Fruit fly (Drosophila melanogaster): ENCODE data around the gene CG8565.

The CG8565 gene

DNA sequence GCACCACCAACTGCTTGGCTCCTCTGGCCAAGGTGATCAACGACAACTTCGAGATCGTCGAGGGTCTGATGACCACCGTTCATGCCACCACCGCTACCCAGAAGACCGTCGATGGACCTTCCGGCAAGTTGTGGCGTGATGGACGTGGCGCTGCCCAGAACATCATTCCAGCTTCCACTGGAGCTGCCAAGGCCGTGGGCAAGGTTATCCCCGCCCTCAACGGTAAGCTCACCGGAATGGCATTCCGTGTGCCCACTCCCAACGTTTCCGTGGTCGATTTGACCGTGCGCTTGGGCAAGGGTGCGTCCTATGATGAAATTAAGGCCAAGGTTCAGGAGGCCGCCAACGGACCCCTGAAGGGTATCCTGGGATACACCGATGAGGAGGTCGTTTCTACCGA is 31.2 kb downstream of the CG8565 start:
- TF ChIP-seq CG34367 (tag; optimal IDR thresholded peaks at IDR 0.05), result no peak
- no peak for TF ChIP-seq Pif1A (GFP tag; optimal IDR thresholded peaks at IDR 0.05)
- no peak for TF ChIP-seq CG10348 (GFP tag; IDR thresholded peaks at IDR 0.05)
- TF ChIP-seq D1 (tag; optimal IDR thresholded peaks at IDR 0.05), result no peak
- TF ChIP-seq rn (GFP tag; IDR thresholded peaks at IDR 0.05), result no peak
- no peak for TF ChIP-seq fd96Ca (GFP tag; IDR thresholded peaks at IDR 0.05)
- no peak for TF ChIP-seq CG15710 (tag; optimal IDR thresholded peaks at IDR 0.05)
- TF ChIP-seq CG8301 (tag; optimal IDR thresholded peaks at IDR 0.05), result no peak
- no peak for TF ChIP-seq CG13204 (GFP tag; optimal IDR thresholded peaks at IDR 0.05)
- no peak for TF ChIP-seq Ets98B (GFP tag; IDR thresholded peaks at IDR 0.05)
- TF ChIP-seq CG8159 (tag; optimal IDR thresholded peaks at IDR 0.05), result no peak
- no peak for TF ChIP-seq CG17806 (tag; optimal IDR thresholded peaks at IDR 0.05)
- TF ChIP-seq gl (tag; optimal IDR thresholded peaks at IDR 0.05), result no peak
- no peak for TF ChIP-seq Pif1B (GFP tag; optimal IDR thresholded peaks at IDR 0.05)
- no peak for TF ChIP-seq Snoo (tag; optimal IDR thresholded peaks at IDR 0.05)
- no peak for TF ChIP-seq CG12605 (GFP tag; IDR thresholded peaks at IDR 0.05)

dm6 chrX:15869843-15870242 is 32.2 kb downstream of the CG8565 start, which contains the start of gene CG16952:
Gene CG16952 (plus strand): TSS chrX:15870183.
- TF ChIP-seq CG10348 (GFP tag; IDR thresholded peaks at IDR 0.05) (no peak), CG13204 (GFP tag; optimal IDR thresholded peaks at IDR 0.05) (no peak), D1 (tag; optimal IDR thresholded peaks at IDR 0.05) (no peak), CG8159 (tag; optimal IDR thresholded peaks at IDR 0.05) (no peak), Pif1B (GFP tag; optimal IDR thresholded peaks at IDR 0.05) (no peak), rn (GFP tag; IDR thresholded peaks at IDR 0.05) (no peak), EcR (GFP tag; optimal IDR thresholded peaks at IDR 0.05) (no peak), CG8301 (tag; optimal IDR thresholded peaks at IDR 0.05) (no peak), CG17806 (tag; optimal IDR thresholded peaks at IDR 0.05) (no peak), CG9948 (tag; optimal IDR thresholded peaks at IDR 0.05) (no peak)

DNA sequence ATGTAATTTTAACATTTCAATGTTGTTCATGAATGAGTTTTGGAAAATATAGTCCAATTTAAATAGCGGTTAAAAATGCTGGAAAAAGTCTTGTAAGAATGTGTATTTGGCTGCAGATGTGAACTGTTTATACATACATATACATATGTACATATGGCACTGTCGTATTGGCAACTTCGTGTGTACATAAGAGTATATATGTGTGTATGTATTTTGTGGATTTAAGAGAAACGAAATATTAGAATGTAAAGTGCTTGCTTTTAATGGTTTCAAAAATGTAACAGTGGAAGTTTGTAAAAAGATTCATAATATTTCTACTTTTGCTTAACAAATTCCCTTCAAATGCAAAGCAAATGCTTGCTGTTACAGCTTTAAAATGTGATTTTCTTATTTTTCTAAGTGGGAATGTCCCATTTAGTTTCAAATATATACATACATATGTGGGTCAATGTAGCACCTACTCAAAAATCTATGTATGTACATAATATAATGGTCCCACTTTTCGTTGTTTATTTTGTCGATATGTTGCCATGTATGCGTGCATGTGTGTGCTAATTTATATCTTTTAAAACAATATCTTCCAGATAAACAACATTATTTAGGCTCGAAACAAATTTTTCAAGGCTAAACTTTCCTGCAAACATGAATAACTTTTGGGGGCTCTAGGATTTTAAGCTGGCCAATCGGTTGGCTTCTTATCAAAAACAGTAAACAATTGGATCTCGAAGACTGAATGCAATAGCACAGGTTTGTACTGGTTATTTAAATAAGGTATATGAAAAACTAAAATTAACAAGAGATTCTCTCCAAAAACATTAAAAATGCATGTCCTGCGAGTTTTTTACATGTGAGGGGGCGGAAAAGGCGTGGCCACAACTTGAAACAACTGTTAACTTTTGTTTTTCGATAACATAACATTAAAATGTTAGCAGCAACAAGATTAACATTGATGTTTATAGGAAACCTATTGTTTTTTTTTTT is 33.4 kb downstream of the CG8565 start:
- no peak for TF ChIP-seq rn (GFP tag; IDR thresholded peaks at IDR 0.05)
- no peak for TF ChIP-seq CG4496 (GFP tag; IDR thresholded peaks at IDR 0.05)
- TF ChIP-seq CG17806 (tag; optimal IDR thresholded peaks at IDR 0.05), result no peak
- no peak for TF ChIP-seq Pif1B (GFP tag; optimal IDR thresholded peaks at IDR 0.05)
- TF ChIP-seq fd96Ca (GFP tag; IDR thresholded peaks at IDR 0.05), result no peak
- no peak for TF ChIP-seq CG12605 (GFP tag; IDR thresholded peaks at IDR 0.05)
- no peak for TF ChIP-seq Pif1A (GFP tag; optimal IDR thresholded peaks at IDR 0.05)
- TF ChIP-seq CG10348 (GFP tag; IDR thresholded peaks at IDR 0.05), result no peak
- TF ChIP-seq CG34367 (tag; optimal IDR thresholded peaks at IDR 0.05), result no peak
- TF ChIP-seq CG8159 (tag; optimal IDR thresholded peaks at IDR 0.05), result no peak
- TF ChIP-seq CG13204 (GFP tag; optimal IDR thresholded peaks at IDR 0.05), result no peak
- no peak for TF ChIP-seq CG15710 (tag; optimal IDR thresholded peaks at IDR 0.05)
- no peak for TF ChIP-seq CG8301 (tag; optimal IDR thresholded peaks at IDR 0.05)
- TF ChIP-seq D1 (tag; optimal IDR thresholded peaks at IDR 0.05), result no peak
- TF ChIP-seq CG32121 (GFP tag; IDR thresholded peaks at IDR 0.05), result no peak
- TF ChIP-seq CG9948 (tag; optimal IDR thresholded peaks at IDR 0.05), result no peak
- no peak for TF ChIP-seq gl (tag; optimal IDR thresholded peaks at IDR 0.05)
- no peak; the same call in 1 of the 2 replicates for TF ChIP-seq Ets98B (GFP tag; IDR thresholded peaks at IDR 0.05)
- TF ChIP-seq EcR (GFP tag; optimal IDR thresholded peaks at IDR 0.05), result no peak

DNA sequence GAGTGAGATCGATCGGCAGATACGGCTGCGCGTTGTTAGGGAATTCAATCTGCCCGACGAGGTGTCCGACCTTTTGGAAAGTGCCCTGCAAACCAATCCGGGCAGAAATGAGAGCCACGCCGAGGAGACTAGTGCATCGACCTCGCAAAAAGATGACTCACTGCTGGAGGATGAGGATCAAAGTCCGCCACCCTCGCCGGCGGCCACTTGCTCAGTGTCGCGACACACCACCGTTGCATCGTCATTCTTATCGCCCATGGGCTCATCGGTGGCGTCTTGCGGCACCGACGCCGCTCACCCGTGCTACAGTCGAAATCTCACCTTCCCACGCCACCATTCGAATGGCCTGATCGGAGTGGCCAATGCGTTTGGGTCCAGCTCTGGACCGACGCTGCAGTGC is 36.8 kb downstream of the CG8565 start:
- TF ChIP-seq EcR (GFP tag; optimal IDR thresholded peaks at IDR 0.05) (peak; percentile 50), fd96Ca (GFP tag; IDR thresholded peaks at IDR 0.05) (no peak)

DNA sequence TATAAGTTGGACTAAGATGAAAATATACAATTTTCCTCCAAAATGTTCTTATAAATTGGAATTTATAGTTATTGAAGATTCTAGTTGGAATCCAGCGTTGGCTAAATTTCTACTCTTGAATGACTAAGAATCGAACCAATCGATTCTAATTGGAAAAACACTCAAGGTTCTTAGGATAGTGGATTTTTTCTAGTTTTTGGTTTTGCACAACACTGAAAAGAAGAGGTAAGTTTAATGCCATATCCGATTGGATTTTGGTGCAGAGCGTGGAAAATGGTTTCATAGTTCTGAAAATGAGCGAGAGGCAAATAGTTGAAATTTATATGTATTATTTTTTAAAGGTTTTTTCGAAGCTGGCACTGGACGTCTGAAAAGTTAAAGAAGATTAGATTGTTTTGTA is 37.9 kb downstream of the CG8565 start:
- TF ChIP-seq Snoo (tag; optimal IDR thresholded peaks at IDR 0.05) (no peak), rn (GFP tag; IDR thresholded peaks at IDR 0.05) (no peak), CG13204 (GFP tag; optimal IDR thresholded peaks at IDR 0.05) (no peak), Pif1A (GFP tag; optimal IDR thresholded peaks at IDR 0.05) (no peak), CG12605 (GFP tag; IDR thresholded peaks at IDR 0.05) (no peak), CG14655 (GFP tag; optimal IDR thresholded peaks at IDR 0.05) (no peak), Pif1B (GFP tag; optimal IDR thresholded peaks at IDR 0.05) (no peak), EcR (GFP tag; optimal IDR thresholded peaks at IDR 0.05) (no peak), CG4496 (GFP tag; IDR thresholded peaks at IDR 0.05) (no peak), CG15710 (tag; optimal IDR thresholded peaks at IDR 0.05) (no peak), gl (tag; optimal IDR thresholded peaks at IDR 0.05) (no peak), D1 (tag; optimal IDR thresholded peaks at IDR 0.05) (no peak)

dm6 chrX:15886411-15887246 is 49.0 kb downstream of the CG8565 start:
- peak; percentile 81 for TF ChIP-seq CG8301 (tag; optimal IDR thresholded peaks at IDR 0.05)
- TF ChIP-seq CG13204 (GFP tag; optimal IDR thresholded peaks at IDR 0.05), result peak; percentile 91
- no peak for TF ChIP-seq D1 (tag; optimal IDR thresholded peaks at IDR 0.05)
- no peak for TF ChIP-seq CG10348 (GFP tag; IDR thresholded peaks at IDR 0.05)
- TF ChIP-seq fd96Ca (GFP tag; IDR thresholded peaks at IDR 0.05), result peak; percentile 91
- peak; percentile 65 for TF ChIP-seq EcR (GFP tag; optimal IDR thresholded peaks at IDR 0.05)
- TF ChIP-seq CG32121 (GFP tag; IDR thresholded peaks at IDR 0.05), result peak; percentile 91
- TF ChIP-seq CG17806 (tag; optimal IDR thresholded peaks at IDR 0.05), result peak; percentile 84
- peak; percentile 97 for TF ChIP-seq gl (tag; optimal IDR thresholded peaks at IDR 0.05)
- TF ChIP-seq CG4496 (GFP tag; IDR thresholded peaks at IDR 0.05), result peak; percentile 94
- TF ChIP-seq Pif1A (GFP tag; optimal IDR thresholded peaks at IDR 0.05), result peak; percentile 94
- peak; percentile 94 for TF ChIP-seq Ets98B (GFP tag; IDR thresholded peaks at IDR 0.05)
- TF ChIP-seq Snoo (tag; optimal IDR thresholded peaks at IDR 0.05), result peak; percentile 54
- peak; percentile 94 for TF ChIP-seq CG34367 (tag; optimal IDR thresholded peaks at IDR 0.05)
- peak; percentile 91 for TF ChIP-seq CG15710 (tag; optimal IDR thresholded peaks at IDR 0.05)
- peak; percentile 97 for TF ChIP-seq CG12605 (GFP tag; IDR thresholded peaks at IDR 0.05)
- TF ChIP-seq CG9948 (tag; optimal IDR thresholded peaks at IDR 0.05), result peak; percentile 79
- TF ChIP-seq CG8159 (tag; optimal IDR thresholded peaks at IDR 0.05), result peak; percentile 86
- peak; percentile 34 for TF ChIP-seq CG14655 (GFP tag; optimal IDR thresholded peaks at IDR 0.05)
- TF ChIP-seq rn (GFP tag; IDR thresholded peaks at IDR 0.05), result peak; percentile 57
- TF ChIP-seq Pif1B (GFP tag; optimal IDR thresholded peaks at IDR 0.05), result peak; percentile 91
